Worm (Caenorhabditis elegans): ENCODE data around the gene glb-24.
A peak's percentile ranks its signal among the peaks of the same experiment; 100 is the strongest.

DNA sequence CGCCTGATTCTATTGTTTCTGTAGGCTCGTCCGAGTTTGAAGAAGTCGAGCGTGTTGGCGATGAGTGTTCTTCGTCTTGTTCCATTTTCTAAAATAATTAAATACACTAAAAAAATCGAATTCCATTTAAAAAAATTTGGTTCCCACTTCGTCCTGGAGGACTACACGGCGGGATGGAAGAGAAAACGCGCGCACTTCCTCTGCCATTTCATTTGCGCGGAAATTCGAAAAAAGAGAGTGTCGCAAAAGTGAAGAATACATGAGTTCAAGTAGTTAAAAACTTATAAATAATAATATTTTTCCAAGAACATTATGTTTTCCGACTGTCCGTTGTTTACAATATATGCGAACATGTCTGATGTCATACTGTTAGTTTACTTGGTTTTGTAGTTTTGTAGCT, 15.8 kb downstream of the glb-24 start, which contains the start of gene T07F10.3:
- TF ChIP-seq lin-39 (tag; optimal IDR thresholded peaks at IDR 0.05) (no peak), nhr-237 (tag; optimal IDR thresholded peaks at IDR 0.05) (no peak), ztf-4 (tag; optimal IDR thresholded peaks at IDR 0.05) (no peak), gmeb-1 (tag; optimal IDR thresholded peaks at IDR 0.05) (peak; percentile 99), egl-27 (tag; optimal IDR thresholded peaks at IDR 0.05) (peak; percentile 59), unc-62 (GFP tag; optimal IDR thresholded peaks at IDR 0.05) (no peak), nhr-11 (tag; optimal IDR thresholded peaks at IDR 0.05) (no peak), nhr-21 (tag; optimal IDR thresholded peaks at IDR 0.05) (peak; percentile 80), ZK546.5 (tag; optimal IDR thresholded peaks at IDR 0.05) (no peak), nhr-12 (tag; optimal IDR thresholded peaks at IDR 0.05) (no peak), ceh-16 (tag; optimal IDR thresholded peaks at IDR 0.05) (peak; percentile 50), ztf-11 (tag; optimal IDR thresholded peaks at IDR 0.05) (no peak)
